Worm (Caenorhabditis elegans): Measurements from ENCODE around the gene gegf-1.
"Not testable (repeated sequence)": the region's sequence is repeated elsewhere in the genome, so short reads cannot be mapped to it uniquely, and the experiment has no call there.

DNA sequence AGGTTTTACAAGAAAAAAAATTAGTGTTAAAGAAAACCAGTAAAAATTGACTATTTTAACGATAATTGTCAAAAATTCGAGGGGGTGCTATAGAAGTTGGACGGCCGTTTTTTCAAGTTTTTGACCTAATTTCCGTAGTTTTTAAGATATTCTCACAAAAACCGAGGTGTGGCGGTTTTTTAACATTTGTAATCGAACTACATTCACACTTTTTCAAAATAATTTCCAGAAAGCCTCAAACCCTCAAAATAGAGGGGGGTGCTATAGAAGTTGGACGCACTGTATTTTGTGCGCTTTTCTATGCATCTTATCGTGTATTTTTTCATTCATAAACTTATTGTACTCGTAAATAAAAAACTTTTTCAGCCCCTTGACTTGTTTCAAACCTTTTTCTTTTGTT is 46.3 kb downstream of the gegf-1 start, which contains the start of gene F29C4.4:
- TF ChIP-seq him-1, dao-5 (tag; optimal IDR thresholded peaks at IDR 0.05): not testable (repeated sequence)
